Fruit fly (Drosophila melanogaster) whole organism, embryonic: ENCODE results near the gene Prosalpha6T.

ENCODE experiments used
- CG4730 ChIP-seq: fragments of 200-800 bp; sonication (Bioruptor generic); IDR thresholded peaks from 2 replicates; pipeline ENCODE4 v1.3.6; 2022; ENCODE audit warnings: missing biosample characterization, missing genetic modification characterization
- CG6654 ChIP-seq: fragments of 200-800 bp; sonication (Bioruptor generic); optimal IDR thresholded peaks from 2 replicates; lab custom pipeline; 2017; ENCODE audit warnings: missing biosample characterization, mild to moderate bottlenecking, missing genetic modification characterization
- CG6683 ChIP-seq: fragments of 200-800 bp; sonication (Bioruptor generic); optimal IDR thresholded peaks from 2 replicates; lab custom pipeline; 2017; ENCODE audit warnings: missing biosample characterization, mild to moderate bottlenecking, missing genetic modification characterization, missing genetic modification reagents
- Deaf1 ChIP-seq: fragments of 200-800 bp; optimal IDR thresholded peaks from 3 replicates; lab custom pipeline; 2019; ENCODE audit warnings: missing biosample characterization, mild to moderate bottlenecking, missing genetic modification characterization, moderate library complexity
- Doc3 ChIP-seq: fragments of 200-800 bp; sonication (Bioruptor generic); IDR thresholded peaks from 3 replicates; pipeline ENCODE4 v1.3.6; 2022; ENCODE audit warnings: missing biosample characterization, missing genetic modification characterization; ENCODE audit not compliant: partially characterized antibody
- Pdp1 ChIP-seq, 2 experiments: fragments of 200-800 bp; sonication (Bioruptor generic); optimal IDR thresholded peaks; 3 replicates each; lab custom pipeline; 2016; ENCODE audit warnings: missing biosample characterization in 2 of 2, missing genetic modification characterization in 2 of 2, mild to moderate bottlenecking in 1 of 2, moderate library complexity in 1 of 2
- dan ChIP-seq: fragments of 200-800 bp; sonication (Bioruptor generic); IDR thresholded peaks from 2 replicates; pipeline ENCODE4 v1.3.6; 2022; ENCODE audit warnings: missing biosample characterization, missing genetic modification characterization
- gfzf ChIP-seq: fragments of 200-800 bp; sonication (Bioruptor generic); optimal IDR thresholded peaks from 2 replicates; lab custom pipeline; 2016; ENCODE audit warnings: missing biosample characterization, mild to moderate bottlenecking, missing genetic modification characterization, moderate library complexity
- ind ChIP-seq: fragments of 200-800 bp; sonication (Bioruptor generic); optimal IDR thresholded peaks from 3 replicates; lab custom pipeline; 2016; ENCODE audit warnings: missing biosample characterization, missing genetic modification characterization
- mam ChIP-seq: fragments of 200-800 bp; sonication (Bioruptor generic); optimal IDR thresholded peaks from 3 replicates; lab custom pipeline; 2016; ENCODE audit warnings: missing biosample characterization, missing genetic modification characterization
- psq ChIP-seq: fragments of 200-800 bp; sonication (Bioruptor generic); optimal IDR thresholded peaks from 2 replicates; lab custom pipeline; 2017; ENCODE audit warnings: missing biosample characterization, missing genetic modification characterization
- tna ChIP-seq: fragments of 200-800 bp; sonication (Bioruptor generic); IDR thresholded peaks from 2 replicates; pipeline ENCODE4 v1.3.6; 2022; ENCODE audit warnings: missing biosample characterization, missing genetic modification characterization; ENCODE audit not compliant: partially characterized antibody
- vfl ChIP-seq: fragments of 200-800 bp; sonication (Bioruptor generic); optimal IDR thresholded peaks from 2 replicates; lab custom pipeline; 2016; ENCODE audit warnings: missing biosample characterization, missing genetic modification characterization

dm6 chr2L:13236194-13236593 lies 4.4 kb downstream of the Prosalpha6T start, which contains the start of gene Jhbp14:
- no peak for TF ChIP-seq gfzf (GFP tag; lab: Kevin White, UChicago)
- TF ChIP-seq ind (GFP tag; lab: Kevin White, UChicago), result no peak
- no peak for TF ChIP-seq dan (GFP tag; lab: Robert Waterston, UW)
- TF ChIP-seq CG4730 (GFP tag; lab: Robert Waterston, UW), result no peak
- no peak for TF ChIP-seq psq (GFP tag; lab: Kevin White, UChicago)
- no peak for TF ChIP-seq Doc3 (GFP tag; lab: Robert Waterston, UW)
- TF ChIP-seq CG6654 (GFP tag; lab: Kevin White, UChicago), result no peak
- no peak for TF ChIP-seq vfl
- no peak for TF ChIP-seq tna (GFP tag; lab: Robert Waterston, UW)
- no peak for TF ChIP-seq mam (GFP tag; lab: Kevin White, UChicago)
- no peak for TF ChIP-seq CG6683 (GFP tag; lab: Kevin White, UChicago)
- TF ChIP-seq Deaf1 (tag; lab: Kevin White, UChicago), result no peak
- TF ChIP-seq Pdp1 (GFP tag; optimal IDR thresholded peaks at IDR 0.05; lab: Kevin White, UChicago), result no peak
